Fruit fly (Drosophila melanogaster): ENCODE measurements around the gene CG11034.

The CG11034 gene

DNA sequence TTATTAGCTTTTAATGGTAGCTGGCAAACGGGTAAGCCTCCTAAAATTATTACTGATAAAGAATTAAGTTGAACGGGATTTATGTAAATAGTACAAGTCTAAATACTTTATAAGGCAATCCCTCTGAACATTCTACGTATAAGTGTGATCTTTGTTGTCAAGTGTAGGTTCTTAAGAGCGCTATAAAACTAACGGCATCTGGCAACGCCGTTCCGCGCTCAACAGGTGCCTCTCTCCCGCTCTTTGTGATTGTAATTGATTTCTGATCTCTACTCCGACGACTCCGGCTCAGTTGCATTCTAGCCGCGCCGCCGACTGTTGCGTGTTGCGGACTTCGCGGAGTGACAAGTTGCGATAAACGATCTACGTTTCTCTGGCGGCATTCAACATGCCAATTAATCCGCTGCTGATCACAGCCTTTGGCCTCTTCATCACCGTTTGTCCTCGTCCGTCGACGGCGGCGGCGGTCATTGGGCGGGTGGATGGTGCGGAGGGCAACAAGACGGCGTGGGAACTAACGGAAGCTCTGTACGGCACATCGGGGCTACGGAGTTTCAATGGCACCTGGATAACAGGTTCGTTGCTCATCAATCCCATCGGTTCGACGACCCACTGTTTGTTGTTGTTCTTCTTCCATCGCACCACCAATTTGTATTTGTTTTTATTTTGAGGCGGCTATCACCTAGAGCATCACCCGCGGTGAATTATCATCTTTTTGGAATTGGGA lies at the start of gene CG11034:
TSS of gene CG11034 (plus strand) at position 305 of the 727 bp plus-strand sequence.
- TF ChIP-seq noc (tag; optimal IDR thresholded peaks at IDR 0.05), result no peak

DNA sequence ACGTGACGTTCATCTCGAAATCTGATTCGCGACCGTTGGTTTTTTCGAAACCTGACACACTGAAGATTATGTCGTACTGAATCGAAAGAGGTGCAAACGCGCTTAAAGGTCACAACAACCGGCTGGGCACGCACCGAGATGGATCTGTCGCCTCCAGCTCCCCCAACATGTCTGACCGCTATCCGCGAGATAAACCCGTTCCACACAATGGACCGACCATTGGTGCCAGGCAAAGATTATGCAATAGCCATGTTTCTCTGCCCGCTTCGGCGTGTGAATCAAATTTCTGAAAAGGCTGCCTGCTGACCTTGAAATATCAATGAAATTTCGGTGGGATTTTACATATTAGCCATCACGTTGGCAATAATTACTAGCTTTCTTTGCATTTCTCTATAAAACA lies 40.1 kb upstream of the CG11034 start:
- TF ChIP-seq noc (tag; optimal IDR thresholded peaks at IDR 0.05), result no peak

DNA sequence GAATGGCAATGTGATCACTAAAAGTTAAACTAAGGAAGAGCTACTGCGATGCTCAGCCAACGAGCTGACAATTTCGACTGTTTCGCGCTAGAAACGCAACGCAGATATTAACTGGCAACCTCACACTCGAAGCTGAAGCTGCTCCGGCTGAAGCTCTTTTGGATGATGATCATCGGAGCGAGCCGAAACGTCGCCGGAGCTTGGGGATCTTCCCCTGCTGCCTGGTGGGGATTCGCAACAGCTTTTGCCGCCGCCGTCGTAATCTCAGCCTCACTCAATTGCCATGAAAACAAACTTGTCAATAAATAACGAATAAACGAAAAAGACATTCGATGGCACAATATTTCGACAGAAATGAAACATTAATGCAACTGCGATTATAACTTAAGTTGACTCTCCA lies 39.2 kb upstream of the CG11034 start, which contains the start of gene obst-E:
TSS of gene obst-E (minus strand) at position 101 of the 400 bp plus-strand sequence.
- no peak for TF ChIP-seq noc (tag; optimal IDR thresholded peaks at IDR 0.05)

DNA sequence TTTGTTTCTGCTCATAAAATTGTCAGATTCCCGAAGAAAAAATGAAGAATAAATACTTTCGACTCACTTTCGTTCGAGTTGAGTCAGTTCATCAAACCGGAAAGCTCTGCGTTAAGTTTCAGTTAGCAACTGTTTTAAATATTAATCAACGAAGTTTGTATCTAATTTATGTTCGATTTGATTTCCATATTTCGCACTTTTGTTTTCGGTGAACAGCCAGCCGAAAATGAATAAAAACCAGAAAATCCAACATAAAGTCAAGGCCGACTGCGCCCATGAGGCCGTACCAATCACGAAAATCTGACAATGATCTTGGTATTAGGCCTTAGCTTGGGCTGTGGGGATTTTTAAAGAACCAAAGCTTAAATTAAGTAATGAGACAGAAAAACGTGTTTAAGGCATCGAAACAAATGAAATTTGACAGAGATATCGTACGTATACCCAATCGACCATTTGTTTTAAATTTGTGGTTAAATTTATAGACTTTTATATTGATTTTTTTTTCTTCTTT lies 38.6 kb upstream of the CG11034 start:
- no peak for TF ChIP-seq noc (tag; optimal IDR thresholded peaks at IDR 0.05)

DNA sequence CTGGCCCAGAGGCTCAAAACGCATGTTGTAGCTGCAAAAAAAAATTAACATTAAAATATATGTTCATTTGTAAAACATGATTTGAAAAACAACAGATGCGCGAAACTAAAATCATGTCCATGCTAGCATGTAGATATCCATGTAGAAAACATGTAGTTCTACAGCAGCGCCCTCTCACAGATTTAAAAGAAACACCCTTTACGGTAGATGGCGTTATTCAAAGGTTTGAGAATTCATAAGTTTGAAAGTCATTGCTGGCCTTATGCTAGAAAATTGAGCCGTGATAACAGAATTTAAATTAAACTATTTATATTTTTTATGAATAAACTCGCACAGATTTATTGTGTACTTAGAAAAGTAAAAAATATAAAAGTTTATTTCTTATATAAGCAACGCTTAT lies 34.0 kb upstream of the CG11034 start:
- TF ChIP-seq noc (tag; optimal IDR thresholded peaks at IDR 0.05), result no peak

DNA sequence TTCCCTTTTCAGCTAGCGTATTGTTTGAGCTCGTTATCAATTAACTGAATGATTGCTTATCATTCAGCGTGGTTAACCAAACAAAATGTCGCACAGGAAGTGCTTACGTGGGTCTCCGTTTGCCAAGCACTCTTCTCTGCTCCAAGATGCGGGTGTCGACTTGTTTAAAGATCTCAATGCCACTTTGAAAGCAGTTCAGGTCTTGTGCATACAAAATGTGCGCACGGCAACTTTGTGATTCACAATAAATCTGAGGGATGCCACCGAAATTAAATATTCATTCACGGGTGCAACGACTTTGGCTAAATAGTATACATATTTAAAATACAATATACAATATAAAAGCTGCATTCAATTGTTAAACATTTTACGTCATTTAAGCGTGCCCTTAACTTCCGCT lies 32.9 kb upstream of the CG11034 start:
- TF ChIP-seq noc (tag; optimal IDR thresholded peaks at IDR 0.05), result no peak

DNA sequence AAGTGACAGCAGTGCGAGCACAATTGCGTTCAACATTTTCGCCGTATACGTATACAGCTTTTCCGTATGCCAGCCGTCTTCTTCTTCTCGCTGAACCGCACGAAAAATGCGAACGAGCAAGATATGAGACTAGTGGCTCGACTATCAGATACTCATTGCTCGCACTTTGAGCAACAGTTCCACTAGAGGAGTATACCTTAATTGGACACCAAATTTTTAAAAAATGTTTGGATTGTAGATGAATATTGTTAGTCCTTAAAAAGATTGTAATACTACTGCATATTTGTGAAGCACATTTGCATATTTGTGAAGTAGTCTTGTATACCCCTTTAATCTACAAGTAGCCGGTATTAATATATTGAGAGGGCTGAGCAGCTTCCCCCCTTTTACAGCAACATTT lies 27.0 kb upstream of the CG11034 start:
- no peak for TF ChIP-seq noc (tag; optimal IDR thresholded peaks at IDR 0.05)

DNA sequence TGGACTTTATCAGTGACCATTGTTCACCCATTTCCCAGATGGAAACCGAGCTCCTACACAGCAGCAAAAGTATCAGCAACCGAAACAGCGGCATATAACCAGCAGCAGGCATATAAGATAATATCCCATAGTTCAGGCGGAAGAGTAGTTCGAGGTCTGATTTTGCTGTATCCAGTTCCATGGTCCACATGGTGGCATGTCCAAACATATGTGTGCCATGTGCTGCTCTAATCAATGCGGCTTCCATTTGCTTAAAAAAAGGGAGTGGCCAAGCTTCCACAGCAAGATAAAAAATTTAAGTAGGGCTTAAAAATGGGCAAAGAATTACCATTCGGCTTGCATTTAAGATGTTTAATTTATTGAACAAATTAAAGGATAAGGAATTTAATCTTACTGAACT lies 24.5 kb upstream of the CG11034 start:
- no peak for TF ChIP-seq noc (tag; optimal IDR thresholded peaks at IDR 0.05)

DNA sequence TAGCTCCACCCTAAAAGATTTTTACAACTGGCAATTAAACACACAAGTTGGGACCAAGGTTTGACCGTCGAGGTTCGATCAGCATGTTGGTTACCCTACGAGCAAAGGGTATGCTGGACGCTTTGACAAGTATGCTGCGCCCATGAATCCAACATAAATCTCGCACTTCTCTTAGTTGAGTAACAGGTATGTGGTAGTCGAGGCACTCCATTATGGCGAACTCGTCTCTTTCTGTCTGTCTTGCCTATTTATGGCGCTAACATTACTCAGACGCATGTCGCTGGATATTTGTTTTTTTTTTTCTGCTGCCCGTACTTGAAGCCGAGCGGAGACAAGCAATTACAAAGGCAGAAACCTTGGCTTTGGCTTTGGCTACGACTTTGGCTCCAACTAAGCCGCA lies 24.0 kb upstream of the CG11034 start:
- no peak for TF ChIP-seq noc (tag; optimal IDR thresholded peaks at IDR 0.05)

DNA sequence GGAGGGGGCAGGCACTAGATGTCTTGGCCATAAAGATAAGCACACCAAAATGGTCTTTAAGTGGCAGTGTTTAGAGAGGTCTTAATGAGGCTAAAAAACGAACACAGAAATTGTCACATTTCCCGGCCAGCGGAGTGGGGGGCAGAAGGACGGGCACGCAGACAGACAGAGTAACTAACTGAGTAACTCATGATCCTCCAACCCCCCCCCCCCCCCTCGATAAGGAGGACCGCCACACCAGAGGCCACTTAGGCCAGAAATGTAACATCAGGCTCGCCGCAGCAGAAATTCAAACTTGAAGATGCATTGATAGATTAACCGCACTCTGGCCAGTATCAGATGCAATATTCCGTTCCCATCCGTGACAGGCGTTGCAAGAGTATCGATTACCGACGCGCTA lies 22.3 kb upstream of the CG11034 start:
- TF ChIP-seq noc (tag; optimal IDR thresholded peaks at IDR 0.05), result no peak

DNA sequence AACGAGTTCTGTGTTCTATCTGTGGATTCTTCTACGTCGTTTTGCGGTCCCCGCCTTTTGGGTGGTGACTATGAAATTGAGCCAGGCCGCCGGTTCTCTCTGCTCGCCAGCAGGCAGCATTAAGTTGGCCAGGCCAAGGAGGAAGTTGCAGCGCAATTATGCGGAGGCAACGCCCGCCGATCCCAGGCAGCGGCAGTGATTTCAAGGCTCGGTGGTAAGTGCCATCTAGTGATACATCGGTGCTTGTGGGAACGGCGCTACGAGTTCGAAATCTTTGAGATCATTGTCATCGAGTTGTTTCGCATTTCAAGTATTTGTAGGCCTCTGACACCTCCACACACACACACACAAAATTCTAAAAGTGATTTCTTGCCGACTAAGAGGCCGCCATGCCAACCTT lies 21.5 kb upstream of the CG11034 start, which contains the start of gene CG31913:
TSS of gene CG31913 (plus strand) at position 301 of the 400 bp plus-strand sequence.
- no peak for TF ChIP-seq noc (tag; optimal IDR thresholded peaks at IDR 0.05)

DNA sequence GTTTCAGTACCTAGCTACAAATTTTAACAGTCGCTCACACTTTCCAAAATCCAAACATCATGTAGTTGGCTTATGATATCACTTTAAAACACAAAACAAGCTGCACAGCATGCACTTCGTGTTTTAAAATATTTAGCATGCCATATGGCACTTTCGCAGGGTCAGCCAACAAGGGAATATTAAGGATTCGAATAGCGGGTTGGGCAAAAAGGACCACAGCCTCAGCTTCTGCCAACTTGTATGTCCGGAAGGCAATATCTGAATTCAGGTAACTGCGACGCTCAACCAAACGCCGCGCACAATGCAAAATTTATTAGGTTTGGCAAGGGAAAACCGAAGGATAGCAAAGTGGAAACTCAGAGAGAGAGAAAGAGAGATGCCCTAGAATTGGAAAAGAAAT lies 15.9 kb upstream of the CG11034 start:
- TF ChIP-seq noc (tag; optimal IDR thresholded peaks at IDR 0.05), result no peak

DNA sequence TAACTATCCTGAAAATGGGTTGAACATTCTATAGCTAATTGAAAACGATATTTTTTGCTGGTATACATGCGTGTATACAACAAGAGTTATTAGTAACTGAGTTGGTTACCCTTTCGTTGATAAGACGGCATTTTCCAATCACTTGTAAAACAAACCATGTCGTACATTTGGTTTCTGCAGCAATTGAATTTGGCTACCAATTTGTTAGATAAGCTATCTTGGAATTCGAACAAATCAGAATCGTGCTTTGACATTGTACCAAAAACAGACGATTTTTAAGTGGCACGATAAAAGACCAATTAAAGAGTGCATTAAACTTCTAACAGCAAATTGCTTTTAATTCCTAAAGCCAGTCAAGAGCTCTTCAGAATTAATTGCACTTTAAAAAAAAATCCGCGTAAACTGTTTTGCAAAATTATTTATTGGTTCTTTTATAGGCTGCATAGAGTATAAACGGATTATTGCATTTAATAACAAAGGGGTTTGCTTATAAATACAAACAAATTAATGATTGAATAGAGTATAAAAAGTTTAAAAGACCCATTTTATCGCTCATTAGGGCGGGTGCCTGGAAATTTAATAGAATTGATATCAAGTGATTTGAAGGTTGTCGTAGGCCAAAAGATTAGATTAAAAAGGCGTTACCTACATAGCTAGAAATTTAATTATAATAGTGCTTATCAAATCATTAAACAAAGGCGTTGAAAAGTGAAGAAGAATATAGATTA lies 14.2 kb upstream of the CG11034 start:
- TF ChIP-seq noc (tag; optimal IDR thresholded peaks at IDR 0.05), result no peak

DNA sequence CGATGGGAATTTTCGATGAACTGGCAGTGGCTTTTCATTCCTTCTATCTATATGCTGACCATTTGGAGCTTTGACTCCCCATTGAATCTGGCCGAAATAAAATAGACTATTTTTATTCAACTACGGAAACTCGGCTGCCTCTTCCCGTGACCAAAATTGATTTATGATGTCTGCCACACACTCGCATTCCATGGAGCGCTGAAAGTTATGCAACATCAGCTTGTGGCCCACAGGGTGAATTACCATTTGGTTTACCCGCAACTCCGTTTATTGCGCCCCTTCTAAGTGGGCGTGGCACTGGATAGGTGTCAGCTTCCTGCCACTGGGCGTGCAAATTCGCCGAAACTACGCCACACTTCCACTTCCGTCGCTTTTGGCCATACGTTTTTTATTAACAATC lies 12.1 kb upstream of the CG11034 start:
- no peak for TF ChIP-seq noc (tag; optimal IDR thresholded peaks at IDR 0.05)

DNA sequence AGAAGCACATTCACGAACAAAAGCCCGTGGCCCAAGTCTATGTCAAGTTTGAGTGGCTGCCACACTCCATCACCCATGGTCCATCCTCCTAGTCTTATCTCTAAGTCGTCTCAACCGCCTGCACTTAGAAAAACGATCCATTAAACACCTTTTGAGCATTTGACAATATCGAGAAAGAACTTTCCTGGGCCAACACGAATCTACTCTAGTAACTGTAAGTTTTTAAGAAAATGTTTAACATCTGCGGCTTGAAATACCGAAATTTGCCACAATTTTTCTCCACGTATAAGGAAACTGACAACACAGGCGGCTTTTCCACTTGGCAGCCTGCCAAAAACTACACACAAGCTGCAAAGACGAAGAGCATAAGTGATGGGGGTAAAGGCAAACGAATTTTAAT lies 10.0 kb upstream of the CG11034 start:
- TF ChIP-seq noc (tag; optimal IDR thresholded peaks at IDR 0.05), result no peak

DNA sequence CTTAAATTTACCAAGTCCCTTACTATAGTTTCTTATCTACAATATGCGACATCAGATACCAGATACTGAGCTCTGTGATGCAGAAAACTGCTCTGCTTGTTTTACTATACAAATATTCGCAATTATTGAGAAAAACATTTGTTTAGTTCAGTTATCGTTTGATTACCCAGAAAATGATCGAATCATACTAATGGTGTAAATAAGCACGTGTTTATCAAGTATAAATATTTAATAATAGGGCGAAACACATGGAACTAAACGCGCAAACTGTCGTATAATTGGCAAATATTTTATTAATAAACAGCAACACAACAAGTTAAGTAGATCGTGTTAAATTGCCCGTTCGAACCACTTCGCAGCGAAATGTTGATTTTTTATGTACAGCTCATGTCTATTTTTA lies 7.2 kb upstream of the CG11034 start:
- no peak for TF ChIP-seq noc (tag; optimal IDR thresholded peaks at IDR 0.05)

DNA sequence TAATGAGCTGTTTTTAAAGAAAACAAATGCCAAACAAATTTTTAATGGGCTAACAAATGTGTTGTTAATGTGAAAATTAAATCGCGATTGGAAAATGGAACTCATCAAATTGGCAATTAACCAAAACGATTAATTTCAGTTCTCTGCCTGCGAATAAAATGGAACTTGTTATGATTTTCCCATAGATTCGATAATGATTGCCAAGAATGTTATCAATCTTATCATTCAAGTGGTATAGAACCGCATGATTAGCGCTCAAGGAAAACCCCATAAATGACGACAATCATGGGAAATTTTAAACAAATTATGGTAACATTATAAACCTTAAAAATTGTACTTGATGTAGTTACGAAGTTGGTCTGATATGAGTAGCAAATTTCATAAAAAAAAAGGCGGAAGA lies 6.6 kb upstream of the CG11034 start:
- no peak for TF ChIP-seq noc (tag; optimal IDR thresholded peaks at IDR 0.05)

Measured in whole organism, larva.